Fruit fly (Drosophila melanogaster): ENCODE results near the gene CG31730.

DNA sequence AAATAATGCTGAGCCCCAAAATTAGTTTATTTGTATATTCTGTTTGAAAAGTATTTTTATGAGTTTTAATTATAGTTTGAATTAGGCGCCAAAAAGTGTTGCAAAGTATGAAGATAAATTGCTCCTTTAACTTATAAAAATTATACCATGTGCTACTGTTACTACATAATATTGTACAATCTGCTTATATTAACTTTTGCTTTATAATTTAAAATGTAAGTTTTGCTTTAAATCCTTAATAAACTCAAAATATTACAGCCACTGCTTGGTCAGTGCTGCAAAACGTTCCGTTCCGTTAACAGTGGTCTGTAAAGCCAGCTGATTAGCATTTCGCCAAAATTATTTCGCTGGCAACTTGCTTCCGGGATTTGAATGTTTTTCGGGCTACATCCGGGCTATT is 30.1 kb upstream of the CG31730 start, which contains the start of gene CG31729:
- TF ChIP-seq usp (GFP tag; optimal IDR thresholded peaks at IDR 0.05) (no peak), NFAT (GFP tag; IDR thresholded peaks at IDR 0.05) (no peak), CG11456 (GFP tag; IDR thresholded peaks at IDR 0.05) (no peak), kay (GFP tag; optimal IDR thresholded peaks at IDR 0.05) (no peak), CG3163 (GFP tag; optimal IDR thresholded peaks at IDR 0.05) (no peak), repo (GFP tag; optimal IDR thresholded peaks at IDR 0.05) (no peak), D (optimal IDR thresholded peaks at IDR 0.05) (no peak), D (GFP tag; optimal IDR thresholded peaks at IDR 0.05) (no peak), CG31388 (GFP tag; optimal IDR thresholded peaks at IDR 0.05) (no peak), lola (GFP tag; optimal IDR thresholded peaks at IDR 0.05) (no peak)

All from whole organism, embryonic.